Fruit fly (Drosophila melanogaster) whole organism: ENCODE data around the gene Cpr92F.

Experiments
- CG8478 ChIP-seq: fragments of >200 bp; optimal IDR thresholded peaks from 2 replicates; lab custom pipeline; 2018; ENCODE audit warnings: inconsistent platforms
- Dll ChIP-seq: fragments of >200 bp; optimal IDR thresholded peaks from 2 replicates; lab custom pipeline; 2017
- EcR ChIP-seq, 2 experiments: fragments of >200 bp; optimal IDR thresholded peaks; 2 replicates each; lab custom pipeline; 2017; ENCODE audit warnings: missing biosample characterization in 2 of 2, missing genetic modification characterization in 2 of 2, missing genetic modification reagents in 2 of 2
- pan ChIP-seq: fragments of >200 bp; optimal IDR thresholded peaks from 2 replicates; lab custom pipeline; 2017
- psq ChIP-seq: fragments of >200 bp; optimal IDR thresholded peaks from 2 replicates; lab custom pipeline; 2017
- usp ChIP-seq: fragments of >200 bp; optimal IDR thresholded peaks from 2 replicates; lab custom pipeline; 2017; ENCODE audit warnings: missing biosample characterization, missing genetic modification characterization, mixed read lengths

Cpr92F gene

DNA sequence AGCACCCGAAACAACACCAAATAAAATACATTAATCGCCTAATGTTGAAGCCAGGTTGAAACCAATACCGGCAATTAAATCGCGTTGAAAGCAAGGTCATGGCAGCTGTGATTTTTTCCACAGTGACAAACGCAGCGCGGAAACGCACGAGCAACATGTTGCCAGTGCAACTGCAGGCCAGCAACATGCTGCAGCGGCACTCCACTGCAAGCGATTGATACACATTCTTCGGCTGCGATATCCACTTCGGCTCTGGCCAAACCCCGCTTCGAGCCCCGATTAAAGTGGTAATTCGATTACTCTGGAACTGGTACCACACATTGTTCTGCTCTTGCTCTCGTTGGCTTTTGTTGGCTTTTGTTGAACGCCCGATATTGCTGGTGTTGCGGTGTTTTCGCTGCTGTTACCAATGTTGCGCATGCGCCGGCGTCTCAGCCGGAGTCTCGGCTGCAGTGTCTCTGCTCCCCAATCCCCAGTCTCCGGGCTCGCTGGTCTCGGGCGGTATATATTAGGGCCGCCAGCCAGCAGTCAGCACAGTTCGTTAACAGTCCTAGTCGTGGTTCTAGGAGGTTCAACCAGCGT, at the start of gene Cpr92F:
Cpr92F (plus strand) TSS at position 532 of the 582 bp plus-strand sequence.
- TF ChIP-seq Dll (lab: Kevin White, UChicago) (no peak), psq (lab: Kevin White, UChicago) (no peak), EcR (GFP tag; optimal IDR thresholded peaks at IDR 0.05; lab: Kevin White, UChicago) (no peak), pan (lab: Kevin White, UChicago) (no peak), CG8478 (lab: Kevin White, UChicago) (no peak), usp (GFP tag; lab: Kevin White, UChicago) (no peak)

DNA sequence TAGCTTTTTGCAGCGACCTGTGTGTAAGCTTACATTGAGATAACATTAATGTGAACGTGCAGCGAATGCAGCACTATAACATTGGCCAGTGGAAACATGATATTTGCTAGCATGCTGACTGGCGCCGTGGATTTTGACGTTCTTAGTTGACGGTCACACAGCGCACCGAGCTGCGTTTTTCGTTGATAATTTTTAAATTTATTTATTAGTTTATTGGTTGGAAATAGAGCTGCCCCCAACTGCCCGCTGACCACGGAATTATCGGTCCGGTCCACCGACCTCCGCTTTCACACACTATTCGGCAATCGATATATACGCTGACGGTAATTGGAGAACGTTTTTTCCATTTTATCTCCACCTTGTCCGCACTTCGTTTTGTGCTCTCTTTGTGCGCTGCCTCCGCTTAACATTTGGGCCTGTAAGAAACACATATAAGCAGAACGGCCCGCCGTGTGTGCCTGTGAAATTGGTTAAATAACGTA, 47.5 kb upstream of the Cpr92F start, which contains the start of gene H:
H (plus strand) TSS at position 134 of the 482 bp plus-strand sequence.
- no peak for TF ChIP-seq Dll (lab: Kevin White, UChicago)
- no peak for TF ChIP-seq usp (GFP tag; lab: Kevin White, UChicago)
- TF ChIP-seq psq (lab: Kevin White, UChicago): no peak
- no peak for TF ChIP-seq EcR (GFP tag; optimal IDR thresholded peaks at IDR 0.05; lab: Kevin White, UChicago)
- no peak for TF ChIP-seq pan (lab: Kevin White, UChicago)
- no peak for TF ChIP-seq CG8478 (lab: Kevin White, UChicago)

- TF ChIP-seq psq (lab: Kevin White, UChicago): no peak
- no peak for TF ChIP-seq pan (lab: Kevin White, UChicago)
- no peak for TF ChIP-seq EcR (GFP tag; optimal IDR thresholded peaks at IDR 0.05; lab: Kevin White, UChicago)
- TF ChIP-seq Dll (lab: Kevin White, UChicago): no peak
- no peak for TF ChIP-seq usp (GFP tag; lab: Kevin White, UChicago)
- no peak for TF ChIP-seq CG8478 (lab: Kevin White, UChicago)
Measured at dm6 chr3R:20622297-20623168, 46.8 kb upstream of the Cpr92F start.

dm6 chr3R:20626123-20626522, 43.2 kb upstream of the Cpr92F start:
- TF ChIP-seq usp (GFP tag; lab: Kevin White, UChicago): no peak
- TF ChIP-seq pan (lab: Kevin White, UChicago): no peak
- TF ChIP-seq CG8478 (lab: Kevin White, UChicago): no peak
- TF ChIP-seq Dll (lab: Kevin White, UChicago): no peak

- TF ChIP-seq CG8478 (lab: Kevin White, UChicago): no peak
- TF ChIP-seq EcR (GFP tag; optimal IDR thresholded peaks at IDR 0.05; lab: Kevin White, UChicago): no peak
- no peak for TF ChIP-seq Dll (lab: Kevin White, UChicago)
- TF ChIP-seq usp (GFP tag; lab: Kevin White, UChicago): no peak
- TF ChIP-seq psq (lab: Kevin White, UChicago): no peak
- TF ChIP-seq pan (lab: Kevin White, UChicago): no peak
Measured at dm6 chr3R:20633984-20634446, 35.4 kb upstream of the Cpr92F start.

DNA sequence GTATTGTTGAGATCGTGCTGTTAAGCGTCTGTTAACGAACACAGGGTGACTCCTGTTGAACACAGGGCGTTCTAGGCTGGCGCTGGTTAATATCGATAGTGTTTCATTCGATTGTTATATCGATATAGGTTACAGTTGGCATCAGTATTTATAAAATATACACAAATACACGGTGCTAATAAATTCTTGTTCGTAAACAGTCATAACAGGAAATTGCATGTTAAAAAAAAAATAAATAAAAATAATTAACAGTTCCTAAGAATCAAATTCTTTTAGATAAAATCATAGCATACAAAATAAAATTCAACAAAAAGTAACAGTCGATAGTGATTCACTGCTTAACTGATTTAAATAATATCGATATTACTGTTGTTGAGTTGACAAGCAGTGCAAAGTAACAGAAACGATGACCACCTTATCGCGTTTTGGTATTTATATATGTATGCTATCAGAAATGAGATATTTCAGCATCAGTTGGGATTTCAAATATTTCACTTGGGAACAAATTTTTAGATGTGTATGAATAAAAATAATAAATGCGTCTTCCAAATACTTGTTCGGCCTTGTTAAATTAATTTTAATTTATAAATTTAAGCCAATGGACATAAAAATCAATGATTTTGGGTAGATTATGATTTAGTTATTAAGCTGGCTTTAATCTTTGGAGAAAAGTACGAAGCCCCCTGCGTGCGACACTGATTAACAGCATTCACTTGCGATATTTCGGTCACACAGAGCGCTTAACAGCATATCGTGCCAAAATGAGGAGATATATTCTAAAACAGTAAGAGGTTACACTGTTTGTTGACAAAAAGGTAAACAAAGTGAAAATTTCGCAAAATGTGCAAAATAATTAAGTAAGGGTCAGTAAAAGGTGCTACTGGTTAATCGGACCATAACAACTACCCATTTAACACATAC, 34.4 kb upstream of the Cpr92F start, which contains the start of the genes Pi3K92E and Lrrk:
Pi3K92E (minus strand) TSS at position 59 of the 921 bp plus-strand sequence.
Lrrk (plus strand) TSS at position 807 of the 921 bp plus-strand sequence.
- no peak for TF ChIP-seq EcR (GFP tag; optimal IDR thresholded peaks at IDR 0.05; lab: Kevin White, UChicago)

dm6 chr3R:20635735-20636134, 33.6 kb upstream of the Cpr92F start:
- no peak for TF ChIP-seq EcR (GFP tag; optimal IDR thresholded peaks at IDR 0.05; lab: Kevin White, UChicago)
- no peak for TF ChIP-seq usp (GFP tag; lab: Kevin White, UChicago)
- no peak for TF ChIP-seq pan (lab: Kevin White, UChicago)
- no peak for TF ChIP-seq Dll (lab: Kevin White, UChicago)
- no peak for TF ChIP-seq psq (lab: Kevin White, UChicago)
- TF ChIP-seq CG8478 (lab: Kevin White, UChicago): no peak

DNA sequence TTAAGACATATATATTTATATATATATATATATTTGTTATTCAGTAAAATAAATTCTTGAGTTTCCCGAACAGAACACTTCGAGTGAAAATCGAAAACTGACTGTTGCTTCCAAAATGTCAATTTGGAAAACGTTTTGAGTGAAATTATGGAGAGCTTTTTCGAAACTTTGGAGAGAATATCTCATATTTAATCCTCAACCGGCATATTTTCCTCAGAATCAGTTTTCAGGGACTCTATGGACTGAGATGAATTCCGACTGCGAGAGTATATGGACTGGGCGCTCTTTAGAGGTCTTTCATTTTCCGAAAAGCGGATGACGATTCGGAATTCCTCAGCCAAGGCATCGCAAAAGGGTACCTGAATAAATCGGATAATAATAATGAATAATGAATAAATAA, 20.8 kb upstream of the Cpr92F start, which contains the start of gene GluRIIE:
GluRIIE (minus strand) TSS at position 101 of the 400 bp plus-strand sequence.
- TF ChIP-seq Dll (lab: Kevin White, UChicago): no peak
- TF ChIP-seq pan (lab: Kevin White, UChicago): no peak
- TF ChIP-seq usp (GFP tag; lab: Kevin White, UChicago): no peak
- TF ChIP-seq EcR (GFP tag; optimal IDR thresholded peaks at IDR 0.05; lab: Kevin White, UChicago): no peak
- TF ChIP-seq psq (lab: Kevin White, UChicago): no peak
- TF ChIP-seq CG8478 (lab: Kevin White, UChicago): no peak

DNA sequence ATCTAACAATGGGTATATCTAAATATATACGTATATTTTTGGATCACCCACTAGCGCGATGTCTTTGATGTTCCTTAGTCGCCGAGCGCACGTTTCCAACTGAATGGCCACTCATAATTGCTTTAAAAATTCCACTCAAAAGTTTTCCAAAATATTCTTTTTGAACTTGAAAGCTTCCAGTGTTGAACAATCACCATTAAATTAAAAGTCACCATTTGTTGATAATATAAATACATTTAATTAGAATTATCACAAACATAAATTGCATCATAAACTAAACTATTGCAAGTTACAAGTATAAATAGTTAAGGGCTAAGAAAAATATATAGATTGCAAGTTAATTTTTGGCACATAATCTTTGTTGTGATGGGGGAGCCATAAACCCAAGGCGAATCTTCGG, 17.0 kb upstream of the Cpr92F start, which contains the start of gene GluRIID:
GluRIID (minus strand) TSS at position 101 of the 400 bp plus-strand sequence.
- no peak for TF ChIP-seq Dll (lab: Kevin White, UChicago)
- TF ChIP-seq usp (GFP tag; lab: Kevin White, UChicago): no peak
- TF ChIP-seq CG8478 (lab: Kevin White, UChicago): no peak
- no peak for TF ChIP-seq psq (lab: Kevin White, UChicago)
- TF ChIP-seq EcR (GFP tag; optimal IDR thresholded peaks at IDR 0.05; lab: Kevin White, UChicago): no peak
- TF ChIP-seq pan (lab: Kevin White, UChicago): no peak

DNA sequence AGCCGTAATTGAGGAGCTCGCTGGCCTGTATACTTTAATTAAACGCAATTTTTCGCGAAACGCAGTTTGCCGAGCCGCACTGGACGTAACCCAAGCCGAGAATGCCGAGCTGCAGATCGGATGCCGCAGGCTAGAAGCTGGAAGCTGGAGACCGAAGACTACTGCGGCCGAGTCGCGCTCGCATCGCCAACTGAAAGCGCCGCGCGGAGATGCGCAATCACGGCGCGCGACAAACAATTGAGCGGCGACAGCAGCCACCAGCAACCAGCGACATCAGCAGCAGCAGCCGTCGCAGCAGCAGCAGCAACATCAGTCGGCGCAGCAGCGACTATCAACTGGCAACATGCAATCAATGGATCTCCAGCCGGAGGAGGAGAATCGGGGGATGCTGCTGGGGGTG, 12.7 kb upstream of the Cpr92F start:
- TF ChIP-seq psq (lab: Kevin White, UChicago) (no peak), EcR (GFP tag; optimal IDR thresholded peaks at IDR 0.05; lab: Kevin White, UChicago) (no peak), Dll (lab: Kevin White, UChicago) (no peak), CG8478 (lab: Kevin White, UChicago) (no peak), pan (lab: Kevin White, UChicago) (no peak), usp (GFP tag; lab: Kevin White, UChicago) (no peak)
